Worm (Caenorhabditis elegans): ENCODE results near the gene chil-5.

chil-5 gene

ce11 chrII:9833855-9834254 is 25.6 kb downstream of the chil-5 start, which contains the start of gene ZK938.3:
TSS of gene ZK938.3 (minus strand) at chrII:9833955.
- TF ChIP-seq unc-62 (GFP tag; optimal IDR thresholded peaks at IDR 0.05), result no peak
- no peak for TF ChIP-seq blmp-1 (tag; optimal IDR thresholded peaks at IDR 0.05)
- TF ChIP-seq elt-1 (tag; optimal IDR thresholded peaks at IDR 0.05; ENCODE audit: borderline replicate concordance, insufficient read depth), result no peak
- TF ChIP-seq M03D4.4 (tag; optimal IDR thresholded peaks at IDR 0.05), result no peak
- no peak for TF ChIP-seq unc-39 (tag; optimal IDR thresholded peaks at IDR 0.05)
- TF ChIP-seq snpc-4 (tag; optimal IDR thresholded peaks at IDR 0.05), result no peak
- no peak for TF ChIP-seq mls-2 (tag; optimal IDR thresholded peaks at IDR 0.05)
- no peak for TF ChIP-seq hlh-1 (tag; optimal IDR thresholded peaks at IDR 0.05)

- TF ChIP-seq bed-3 (GFP tag; optimal IDR thresholded peaks at IDR 0.05) (no peak), blmp-1 (tag; optimal IDR thresholded peaks at IDR 0.05) (no peak), hlh-1 (tag; optimal IDR thresholded peaks at IDR 0.05) (no peak), ham-2 (GFP tag; optimal IDR thresholded peaks at IDR 0.05) (no peak), zip-8 (tag; optimal IDR thresholded peaks at IDR 0.05) (no peak), sptf-1 (tag; optimal IDR thresholded peaks at IDR 0.05) (no peak), elt-3 (tag; optimal IDR thresholded peaks at IDR 0.05) (no peak), mls-2 (tag; optimal IDR thresholded peaks at IDR 0.05) (no peak), ceh-43 (GFP tag; optimal IDR thresholded peaks at IDR 0.05) (no peak), unc-120 (tag; optimal IDR thresholded peaks at IDR 0.05; ENCODE audit: poor library complexity, severe bottlenecking) (no peak), ces-1 (GFP tag; optimal IDR thresholded peaks at IDR 0.05) (no peak), lin-13 (tag; optimal IDR thresholded peaks at IDR 0.05) (no peak), unc-39 (tag; optimal IDR thresholded peaks at IDR 0.05) (no peak), cnd-1 (tag; optimal IDR thresholded peaks at IDR 0.05) (no peak), mep-1 (tag; optimal IDR thresholded peaks at IDR 0.05) (no peak), nhr-2 (tag; optimal IDR thresholded peaks at IDR 0.05) (no peak), unc-62 (GFP tag; optimal IDR thresholded peaks at IDR 0.05) (no peak), elt-1 (tag; optimal IDR thresholded peaks at IDR 0.05; ENCODE audit: borderline replicate concordance, insufficient read depth) (no peak), M03D4.4 (tag; optimal IDR thresholded peaks at IDR 0.05) (no peak), lin-32 (GFP tag; optimal IDR thresholded peaks at IDR 0.05) (no peak)
Measured at ce11 chrII:9831033-9831432, 28.4 kb downstream of the chil-5 start, which contains the start of gene ZK938.12. TSS of gene ZK938.12 (plus strand) at chrII:9831333.

DNA sequence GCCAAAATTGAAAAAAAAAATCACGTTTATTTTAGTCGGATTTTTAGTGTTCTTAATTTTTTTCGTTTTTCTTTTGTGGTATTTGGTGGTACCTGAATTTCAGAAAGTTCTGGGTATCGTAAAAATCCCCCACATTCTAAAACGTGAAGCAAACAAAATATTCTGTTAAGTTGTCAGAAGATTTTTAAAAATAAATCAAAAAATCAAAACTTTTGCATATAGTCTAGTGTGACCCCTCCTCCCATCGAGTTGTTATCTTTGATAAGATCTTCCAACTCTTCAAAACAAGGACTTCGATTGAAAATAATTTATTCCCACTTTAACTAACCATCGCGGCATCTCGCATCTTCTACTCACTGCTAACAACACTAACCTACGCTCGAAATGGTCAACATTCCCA is 30.4 kb downstream of the chil-5 start, which contains the start of gene ZK938.1:
Gene ZK938.1 (plus strand): TSS at position 301 of the 400 bp plus-strand sequence.
- TF ChIP-seq nhr-237 (tag; optimal IDR thresholded peaks at IDR 0.05), result no peak

- TF ChIP-seq unc-62 (GFP tag; optimal IDR thresholded peaks at IDR 0.05), result no peak
- peak; percentile 74 for TF ChIP-seq zip-8 (tag; optimal IDR thresholded peaks at IDR 0.05)
- peak; percentile 77 for TF ChIP-seq nhr-2 (tag; optimal IDR thresholded peaks at IDR 0.05)
Measured at ce11 chrII:9828502-9828901, 31.0 kb downstream of the chil-5 start.

- no peak for TF ChIP-seq hlh-1 (tag; optimal IDR thresholded peaks at IDR 0.05)
- peak; percentile 22 for TF ChIP-seq nhr-2 (tag; optimal IDR thresholded peaks at IDR 0.05)
Measured at ce11 chrII:9827852-9828251, 31.6 kb downstream of the chil-5 start, which contains the start of gene eyg-1. TSS of gene eyg-1 (minus strand) at chrII:9827952.

ce11 chrII:9826946-9827345 is 32.5 kb downstream of the chil-5 start:
- TF ChIP-seq elt-3 (tag; optimal IDR thresholded peaks at IDR 0.05) (no peak), drap-1 (GFP tag; optimal IDR thresholded peaks at IDR 0.05) (no peak), M03D4.4 (tag; optimal IDR thresholded peaks at IDR 0.05) (no peak), nhr-12 (tag; optimal IDR thresholded peaks at IDR 0.05) (no peak), sem-2 (GFP tag; optimal IDR thresholded peaks at IDR 0.05) (no peak), lin-13 (tag; optimal IDR thresholded peaks at IDR 0.05) (no peak), ztf-11 (tag; optimal IDR thresholded peaks at IDR 0.05) (no peak), unc-120 (tag; optimal IDR thresholded peaks at IDR 0.05; ENCODE audit: poor library complexity, severe bottlenecking) (no peak), unc-62 (GFP tag; optimal IDR thresholded peaks at IDR 0.05) (no peak), mab-5 (tag; optimal IDR thresholded peaks at IDR 0.05) (no peak), ceh-39 (tag; optimal IDR thresholded peaks at IDR 0.05) (no peak), elt-1 (tag; optimal IDR thresholded peaks at IDR 0.05; ENCODE audit: borderline replicate concordance, insufficient read depth) (no peak)
